Worm (Caenorhabditis elegans) whole organism, late embryonic: ENCODE data around the gene col-164.

Experiments used
- K02D7.2 ChIP-seq: sonication (generic microtip); optimal IDR thresholded peaks from 2 replicates; lab custom pipeline; 2017; ENCODE audit warnings: mild to moderate bottlenecking, missing genetic modification characterization, missing compliant biosample characterization
- Y22D7AL.16 ChIP-seq: sonication (generic microtip); optimal IDR thresholded peaks from 2 replicates; lab custom pipeline; 2016; ENCODE audit warnings: missing genetic modification characterization, missing compliant biosample characterization
- ceh-34 ChIP-seq: sonication (generic microtip); optimal IDR thresholded peaks from 2 replicates; lab custom pipeline; 2016; ENCODE audit warnings: mild to moderate bottlenecking, missing genetic modification characterization, missing compliant biosample characterization
- ceh-9 ChIP-seq: sonication (generic microtip); optimal IDR thresholded peaks from 2 replicates; lab custom pipeline; 2016; ENCODE audit warnings: mild to moderate bottlenecking, missing genetic modification characterization, inconsistent platforms, missing compliant biosample characterization
- elt-2 ChIP-seq: sonication (generic microtip); optimal IDR thresholded peaks from 2 replicates; lab custom pipeline; 2016; ENCODE audit warnings: missing genetic modification reagents, missing genetic modification characterization, missing compliant biosample characterization
- elt-4 ChIP-seq: sonication (generic microtip); optimal IDR thresholded peaks from 2 replicates; lab custom pipeline; 2016; ENCODE audit warnings: missing genetic modification characterization, missing compliant biosample characterization
- ets-4 ChIP-seq: sonication (generic microtip); optimal IDR thresholded peaks from 2 replicates; lab custom pipeline; 2016; ENCODE audit warnings: missing genetic modification characterization, missing compliant biosample characterization
- fkh-10 ChIP-seq: fragments of 150-350 bp; optimal IDR thresholded peaks from 2 replicates; lab custom pipeline; 2014; ENCODE audit warnings: missing biosample characterization, missing genetic modification reagents, missing genetic modification characterization
- hlh-15 ChIP-seq: sonication (generic microtip); optimal IDR thresholded peaks from 2 replicates; lab custom pipeline; 2016; ENCODE audit warnings: missing genetic modification characterization, missing compliant biosample characterization
- mec-3 ChIP-seq: sonication (generic microtip); optimal IDR thresholded peaks from 2 replicates; lab custom pipeline; 2016; ENCODE audit warnings: borderline replicate concordance, missing genetic modification characterization, missing compliant biosample characterization
- nfya-1 ChIP-seq: sonication (generic microtip); optimal IDR thresholded peaks from 2 replicates; lab custom pipeline; 2017; ENCODE audit warnings: missing genetic modification characterization, mild to moderate bottlenecking, missing compliant biosample characterization, antibody characterized with exemption, moderate library complexity
- pha-4 ChIP-seq: fragments of 150-350 bp; optimal IDR thresholded peaks from 2 replicates; lab custom pipeline; 2018; ENCODE audit warnings: missing biosample characterization, missing genetic modification reagents, missing genetic modification characterization
- pqm-1 ChIP-seq: sonication (generic microtip); optimal IDR thresholded peaks from 2 replicates; lab custom pipeline; 2016; ENCODE audit warnings: missing genetic modification characterization, missing compliant biosample characterization
- sox-4 ChIP-seq: sonication (generic microtip); optimal IDR thresholded peaks from 2 replicates; lab custom pipeline; 2017; ENCODE audit warnings: mild to moderate bottlenecking, missing genetic modification characterization, inconsistent platforms, missing compliant biosample characterization

DNA sequence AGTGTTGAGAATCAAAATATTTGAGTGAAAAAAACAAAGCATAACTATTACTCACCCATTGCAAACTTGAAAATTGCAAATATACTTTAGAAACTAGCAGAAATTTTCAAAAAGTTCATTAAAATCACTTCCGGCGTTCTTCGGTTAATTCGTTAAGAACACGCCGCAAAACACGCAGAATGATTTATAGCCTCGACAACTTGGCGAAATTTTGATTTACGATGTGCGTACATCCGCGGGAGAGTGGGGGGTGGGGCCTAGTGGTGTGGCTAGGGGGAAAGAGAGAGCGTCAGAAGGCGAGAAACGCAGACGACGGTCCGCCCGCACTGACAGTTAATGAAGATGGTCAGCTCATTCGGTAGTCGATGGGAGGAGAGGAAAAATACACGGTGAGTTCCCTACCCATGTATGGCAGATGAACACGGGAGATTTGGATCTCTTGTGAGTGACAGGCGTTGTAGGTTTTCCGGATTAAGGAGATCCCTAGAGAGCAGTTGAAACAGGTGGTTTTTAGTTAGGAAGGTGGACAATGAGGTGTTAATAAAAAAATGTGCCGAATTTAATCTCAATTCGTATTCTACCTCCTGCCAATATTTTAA is 47.0 kb upstream of the col-164 start, which contains the start of gene igcm-4:
- TF ChIP-seq ets-4 (tag; lab: Kevin White, UChicago) (no peak), pha-4 (tag; lab: Kevin White, UChicago) (no peak), nfya-1 (tag; lab: Kevin White, UChicago) (no peak), ceh-34 (tag; lab: Kevin White, UChicago) (no peak), elt-4 (tag; lab: Kevin White, UChicago) (no peak), hlh-15 (no peak), mec-3 (tag; lab: Kevin White, UChicago) (no peak), K02D7.2 (no peak), elt-2 (tag; lab: Kevin White, UChicago) (no peak), Y22D7AL.16 (no peak), ceh-9 (tag; lab: Kevin White, UChicago) (no peak), sox-4 (tag; lab: Kevin White, UChicago) (no peak), pqm-1 (no peak), fkh-10 (GFP tag; lab: Kevin White, UChicago) (no peak)
